Fruit fly (Drosophila melanogaster) whole organism, wandering third instar larva: ENCODE data around the gene CG42263.

ENCODE experiments used
- CG9705 ChIP-seq: fragments of 200-800 bp; sonication (Bioruptor generic); optimal IDR thresholded peaks from 2 replicates; lab custom pipeline; 2018; ENCODE audit warnings: missing biosample characterization, mild to moderate bottlenecking, missing genetic modification characterization
- CrebA ChIP-seq: fragments of 200-800 bp; sonication (Bioruptor generic); optimal IDR thresholded peaks from 2 replicates; lab custom pipeline; 2016; ENCODE audit warnings: missing biosample characterization, mild to moderate bottlenecking, missing genetic modification characterization, borderline replicate concordance
- Dfd ChIP-seq: fragments of >200 bp; optimal IDR thresholded peaks from 2 replicates; lab custom pipeline; 2017; ENCODE audit warnings: missing biosample characterization, missing genetic modification characterization
- Dif ChIP-seq: fragments of 200-275, 200-300 bp; sonication (Bioruptor generic); optimal IDR thresholded peaks from 2 replicates; lab custom pipeline; 2018; ENCODE audit warnings: missing biosample characterization, missing genetic modification characterization; ENCODE audit not compliant: partially characterized antibody
- GATAd ChIP-seq: sonication (Bioruptor generic); optimal IDR thresholded peaks from 2 replicates; lab custom pipeline; 2016; ENCODE audit warnings: missing biosample characterization, missing genetic modification characterization
- HLH106 ChIP-seq: fragments of 200-800 bp; optimal IDR thresholded peaks from 3 replicates; lab custom pipeline; 2019; ENCODE audit warnings: missing biosample characterization, mild to moderate bottlenecking, missing genetic modification characterization, moderate library complexity
- Hnf4 ChIP-seq: fragments of 200-800 bp; sonication (Bioruptor generic); optimal IDR thresholded peaks from 2 replicates; lab custom pipeline; 2016; ENCODE audit warnings: missing biosample characterization, mild to moderate bottlenecking, missing genetic modification characterization
- Hr78 ChIP-seq: fragments of >200 bp; optimal IDR thresholded peaks from 2 replicates; lab custom pipeline; 2017; ENCODE audit warnings: missing biosample characterization, missing genetic modification characterization
- Hr83 ChIP-seq: fragments of 200-300 bp; sonication (Bioruptor generic); optimal IDR thresholded peaks from 2 replicates; lab custom pipeline; 2016; ENCODE audit warnings: missing biosample characterization, mild to moderate bottlenecking, missing genetic modification characterization, moderate library complexity; ENCODE audit not compliant: poor library complexity, severe bottlenecking
- Jra ChIP-seq: sonication (Bioruptor generic); optimal IDR thresholded peaks from 2 replicates; lab custom pipeline; 2016; ENCODE audit warnings: missing biosample characterization, missing genetic modification characterization
- Mio ChIP-seq: sonication (Bioruptor generic); optimal IDR thresholded peaks from 2 replicates; lab custom pipeline; 2016; ENCODE audit warnings: missing biosample characterization, missing genetic modification characterization
- Myc ChIP-seq: fragments of >200 bp; optimal IDR thresholded peaks from 2 replicates; lab custom pipeline; 2017
- OdsH ChIP-seq: fragments of 200-800 bp; sonication (Bioruptor generic); optimal IDR thresholded peaks from 2 replicates; lab custom pipeline; 2016; ENCODE audit warnings: missing biosample characterization, mild to moderate bottlenecking, missing genetic modification characterization
- Rel ChIP-seq, 2 experiments: fragments of 200-800 bp; sonication (Bioruptor generic) in 1 of 2; optimal IDR thresholded peaks; 2 replicates in 1 of 2; 3 replicates in 1 of 2; lab custom pipeline; 2016 to 2019; ENCODE audit warnings: mild to moderate bottlenecking in 2 of 2, missing biosample characterization in 2 of 2, missing genetic modification characterization in 2 of 2, moderate library complexity in 1 of 2
- Sp1 ChIP-seq: fragments of 200-800 bp; sonication (Bioruptor generic); optimal IDR thresholded peaks from 3 replicates; lab custom pipeline; 2019; ENCODE audit warnings: missing biosample characterization, mild to moderate bottlenecking, missing genetic modification characterization, moderate library complexity
- Vsx2 ChIP-seq: fragments of 200-300, 225-300 bp; sonication (Bioruptor generic); optimal IDR thresholded peaks from 2 replicates; lab custom pipeline; 2018; ENCODE audit warnings: missing biosample characterization, missing genetic modification characterization; ENCODE audit not compliant: partially characterized antibody
- br ChIP-seq: fragments of 200-800 bp; sonication (Bioruptor generic); optimal IDR thresholded peaks from 2 replicates; lab custom pipeline; 2016; ENCODE audit warnings: missing biosample characterization, missing genetic modification characterization
- brk ChIP-seq: fragments of 200-800 bp; sonication (Bioruptor generic); optimal IDR thresholded peaks from 2 replicates; lab custom pipeline; 2016; ENCODE audit warnings: missing biosample characterization, mild to moderate bottlenecking, missing genetic modification characterization
- dl ChIP-seq, 2 experiments: fragments of 175-275, 200-275 bp in 1 of 2; fragments of 200-275 bp in 1 of 2; sonication (Bioruptor generic); optimal IDR thresholded peaks; lab custom pipeline; 2018; ENCODE audit warnings: mild to moderate bottlenecking in 2 of 2, missing biosample characterization in 2 of 2, missing genetic modification characterization in 2 of 2, moderate library complexity in 2 of 2; ENCODE audit not compliant: partially characterized antibody in 2 of 2, insufficient read depth in 1 of 2
- dsf ChIP-seq: sonication (Bioruptor generic); optimal IDR thresholded peaks from 2 replicates; lab custom pipeline; 2016; ENCODE audit warnings: missing biosample characterization, missing genetic modification characterization, borderline replicate concordance
- foxo ChIP-seq, 2 experiments: fragments of 200-800 bp; sonication (Bioruptor generic); optimal IDR thresholded peaks; 2 replicates in 1 of 2; 3 replicates in 1 of 2; lab custom pipeline; 2016 to 2017; ENCODE audit warnings: missing biosample characterization in 2 of 2, missing genetic modification characterization in 2 of 2
- fru ChIP-seq: fragments of 200-800 bp; sonication (Bioruptor generic); optimal IDR thresholded peaks from 3 replicates; lab custom pipeline; 2016; ENCODE audit warnings: missing biosample characterization, mild to moderate bottlenecking, missing genetic modification characterization
- h ChIP-seq: fragments of 200-800 bp; sonication (Bioruptor generic); optimal IDR thresholded peaks from 3 replicates; lab custom pipeline; 2016; ENCODE audit warnings: missing biosample characterization, mild to moderate bottlenecking, missing genetic modification characterization
- pan ChIP-seq: fragments of >200 bp; optimal IDR thresholded peaks from 2 replicates; lab custom pipeline; 2017
- psq ChIP-seq: fragments of 200-800 bp; sonication (Bioruptor generic); optimal IDR thresholded peaks from 3 replicates; lab custom pipeline; 2017; ENCODE audit warnings: missing biosample characterization, mild to moderate bottlenecking, missing genetic modification characterization, moderate library complexity
- rgr ChIP-seq: fragments of 200-800 bp; sonication (Bioruptor generic); optimal IDR thresholded peaks from 3 replicates; lab custom pipeline; 2016; ENCODE audit warnings: missing biosample characterization, mild to moderate bottlenecking, missing genetic modification characterization
- sage ChIP-seq: fragments of 200-800 bp; sonication (Bioruptor generic); optimal IDR thresholded peaks from 2 replicates; lab custom pipeline; 2016; ENCODE audit warnings: missing biosample characterization, mild to moderate bottlenecking, missing genetic modification characterization
- sv ChIP-seq: fragments of 200-800 bp; sonication (Bioruptor generic); optimal IDR thresholded peaks from 3 replicates; lab custom pipeline; 2016; ENCODE audit warnings: missing biosample characterization, missing genetic modification characterization
- usp ChIP-seq: fragments of >200 bp; optimal IDR thresholded peaks from 2 replicates; lab custom pipeline; 2017; ENCODE audit warnings: missing biosample characterization, missing genetic modification characterization

The CG42263 gene

DNA sequence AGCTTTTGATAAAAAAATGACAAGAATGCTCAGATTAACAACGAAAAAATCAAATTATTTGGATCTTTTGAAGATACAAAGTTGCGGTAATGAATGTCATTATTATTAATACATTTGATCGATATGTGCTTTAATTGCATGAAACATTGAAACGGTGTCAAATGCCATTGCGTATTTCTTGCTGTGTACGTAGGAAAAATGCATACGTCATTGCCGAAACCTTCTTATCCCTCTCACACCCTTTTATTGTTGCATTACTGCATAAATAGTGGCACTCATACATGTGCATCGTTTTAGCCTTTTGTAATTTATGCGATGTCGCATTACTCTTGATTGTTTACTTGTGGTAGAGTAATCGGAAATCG lies 47.9 kb downstream of the CG42263 start:
- no peak for TF ChIP-seq Sp1 (GFP tag; lab: Kevin White, UChicago)
- no peak for TF ChIP-seq dl (GFP tag; optimal IDR thresholded peaks at IDR 0.05; lab: Kevin White, UChicago; ENCODE audit: insufficient read depth in 1 of 2, partially characterized antibody in 2 of 2)
- no peak for TF ChIP-seq h
- no peak for TF ChIP-seq Hr83 (GFP tag; lab: Kevin White, UChicago)
- TF ChIP-seq rgr (GFP tag; lab: Kevin White, UChicago), result no peak
- TF ChIP-seq brk (GFP tag; lab: Kevin White, UChicago), result no peak
- TF ChIP-seq Myc (lab: Kevin White, UChicago), result no peak
- no peak for TF ChIP-seq usp (GFP tag; lab: Kevin White, UChicago)
- TF ChIP-seq OdsH (GFP tag; lab: Kevin White, UChicago), result no peak
- TF ChIP-seq Mio, result no peak

- peak; percentile 4 for TF ChIP-seq Dif (GFP tag; lab: Kevin White, UChicago)
- peak; percentile 25 for TF ChIP-seq Hnf4 (GFP tag; lab: Kevin White, UChicago)
- TF ChIP-seq sage (GFP tag; lab: Kevin White, UChicago), result no peak
- peak in 1 of 2 experiments; percentile 19 for TF ChIP-seq foxo (GFP tag; optimal IDR thresholded peaks at IDR 0.05; lab: Kevin White, UChicago)
- peak; percentile 64 for TF ChIP-seq Hr83 (GFP tag; lab: Kevin White, UChicago)
- TF ChIP-seq OdsH (GFP tag; lab: Kevin White, UChicago), result peak; percentile 53
- TF ChIP-seq Sp1 (GFP tag; lab: Kevin White, UChicago), result peak; percentile 22
- TF ChIP-seq CG9705, result no peak
- TF ChIP-seq psq, result peak; percentile 14
- no peak for TF ChIP-seq CrebA
- TF ChIP-seq br, result peak; percentile 33
- peak; percentile 44 for TF ChIP-seq Rel (GFP tag; optimal IDR thresholded peaks at IDR 0.05; lab: Kevin White, UChicago)
- TF ChIP-seq Rel (tag; optimal IDR thresholded peaks at IDR 0.05; lab: Kevin White, UChicago), result peak; percentile 84
- TF ChIP-seq Jra (GFP tag; lab: Kevin White, UChicago), result no peak
- TF ChIP-seq HLH106 (tag; lab: Kevin White, UChicago), result peak; percentile 34
- peak; percentile 64 for TF ChIP-seq h
- peak; percentile 10 for TF ChIP-seq fru (GFP tag; lab: Kevin White, UChicago)
- TF ChIP-seq Dfd, result no peak
- TF ChIP-seq dl (GFP tag; optimal IDR thresholded peaks at IDR 0.05; lab: Kevin White, UChicago; ENCODE audit: insufficient read depth in 1 of 2, partially characterized antibody in 2 of 2), result peak in 1 of 2 experiments; percentile 55
- TF ChIP-seq rgr (GFP tag; lab: Kevin White, UChicago), result peak; percentile 41
Measured at dm6 chr3L:19906780-19907705, 48.6 kb downstream of the CG42263 start.

DNA sequence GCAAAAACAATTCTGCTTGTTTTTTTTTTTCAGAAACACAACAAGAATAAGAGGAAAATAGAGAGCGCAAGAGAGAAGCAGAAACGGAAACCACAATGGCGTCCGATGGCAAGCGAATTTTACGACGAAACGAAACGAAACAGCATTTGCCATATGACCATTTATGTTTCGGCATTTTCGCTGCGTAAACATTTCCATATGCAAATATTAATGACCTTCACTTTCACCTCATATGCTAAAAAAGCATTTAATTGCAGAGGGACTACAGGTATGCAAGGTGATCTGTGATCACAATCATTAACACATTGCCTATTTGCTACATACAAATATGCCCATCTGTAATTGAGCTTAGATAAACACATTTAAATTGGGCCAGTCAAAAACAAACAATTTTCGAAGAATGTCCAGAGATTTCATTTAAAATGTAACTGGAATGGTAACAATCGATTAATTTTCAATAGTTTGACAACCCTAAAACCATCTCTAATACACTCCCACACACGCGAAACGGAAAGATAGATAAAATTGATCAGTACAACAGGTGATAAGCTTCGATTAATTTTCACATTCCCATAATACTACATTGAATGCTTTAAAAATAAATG lies 49.3 kb downstream of the CG42263 start:
- no peak for TF ChIP-seq Sp1 (GFP tag; lab: Kevin White, UChicago)
- no peak for TF ChIP-seq pan (lab: Kevin White, UChicago)
- no peak for TF ChIP-seq fru (GFP tag; lab: Kevin White, UChicago)
- no peak for TF ChIP-seq Mio
- no peak for TF ChIP-seq GATAd (GFP tag; lab: Kevin White, UChicago)
- no peak for TF ChIP-seq dl (GFP tag; optimal IDR thresholded peaks at IDR 0.05; lab: Kevin White, UChicago; ENCODE audit: insufficient read depth in 1 of 2, partially characterized antibody in 2 of 2)
- TF ChIP-seq usp (GFP tag; lab: Kevin White, UChicago), result no peak
- no peak for TF ChIP-seq Dif (GFP tag; lab: Kevin White, UChicago)
- TF ChIP-seq sv, result no peak
- no peak for TF ChIP-seq Vsx2 (GFP tag; lab: Kevin White, UChicago)
- TF ChIP-seq Myc (lab: Kevin White, UChicago), result no peak
- TF ChIP-seq Rel (GFP tag; optimal IDR thresholded peaks at IDR 0.05; lab: Kevin White, UChicago), result no peak
- TF ChIP-seq Rel (tag; optimal IDR thresholded peaks at IDR 0.05; lab: Kevin White, UChicago), result no peak
- no peak for TF ChIP-seq psq
- TF ChIP-seq Hr78 (GFP tag; lab: Kevin White, UChicago), result no peak
- TF ChIP-seq dsf (GFP tag; lab: Kevin White, UChicago), result no peak
- TF ChIP-seq br, result no peak
- TF ChIP-seq foxo (GFP tag; optimal IDR thresholded peaks at IDR 0.05; lab: Kevin White, UChicago), result no peak
- TF ChIP-seq OdsH (GFP tag; lab: Kevin White, UChicago), result no peak
- TF ChIP-seq, all 38 proteins: peak for 0
